Fruit fly (Drosophila melanogaster): ENCODE data around the gene CG8064.

Gene CG8064

DNA sequence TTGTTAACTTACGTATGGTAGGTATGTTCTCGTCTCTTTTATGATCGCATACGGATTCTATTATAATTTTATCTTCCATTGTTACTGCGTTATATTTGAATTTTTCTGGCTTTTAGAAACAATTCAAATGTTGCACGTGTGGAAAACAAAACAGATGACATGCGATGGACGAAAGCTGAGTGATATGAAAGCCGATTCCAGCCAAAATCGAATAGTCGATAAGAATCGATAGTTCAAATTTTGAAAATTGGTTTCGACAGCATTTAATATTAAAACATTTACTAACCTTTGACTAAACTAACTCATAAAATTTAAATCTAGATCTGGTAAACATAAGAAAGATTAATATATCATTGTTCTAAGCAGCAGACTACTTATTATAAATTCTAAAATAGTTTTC lies 18.1 kb downstream of the CG8064 start, which contains the start of gene Polr1E (continued):
- peak; percentile 39 for TF ChIP-seq nmo (GFP tag; optimal IDR thresholded peaks at IDR 0.05)
- no peak for TF ChIP-seq CG3995 (GFP tag; optimal IDR thresholded peaks at IDR 0.05)
- TF ChIP-seq wek (GFP tag; optimal IDR thresholded peaks at IDR 0.05): no peak
- TF ChIP-seq CG11723 (GFP tag; optimal IDR thresholded peaks at IDR 0.05): no peak
- TF ChIP-seq CG10979 (tag; optimal IDR thresholded peaks at IDR 0.05): no peak
- no peak for TF ChIP-seq ERR (GFP tag; optimal IDR thresholded peaks at IDR 0.05)
- no peak for TF ChIP-seq CG4282 (GFP tag; optimal IDR thresholded peaks at IDR 0.05)
- peak; percentile 50; the same call in 1 of the 3 replicates for TF ChIP-seq zen2 (GFP tag; IDR thresholded peaks at IDR 0.05; ENCODE audit: partially characterized antibody)
- TF ChIP-seq Abd-B (GFP tag; optimal IDR thresholded peaks at IDR 0.05): no peak
- peak; percentile 38 for TF ChIP-seq gfzf (GFP tag; optimal IDR thresholded peaks at IDR 0.05)
- TF ChIP-seq Neu2 (GFP tag; optimal IDR thresholded peaks at IDR 0.05; ENCODE audit: borderline replicate concordance): no peak
- TF ChIP-seq caup (GFP tag; optimal IDR thresholded peaks at IDR 0.05; ENCODE audit: severe bottlenecking): no peak
- no peak for TF ChIP-seq ase (GFP tag; IDR thresholded peaks at IDR 0.05)
- no peak for TF ChIP-seq GATAe (GFP tag; conservative IDR thresholded peaks at IDR 0.05)
- TF ChIP-seq Bteb2 (GFP tag; optimal IDR thresholded peaks at IDR 0.05): no peak
- no peak for TF ChIP-seq Dfd (GFP tag; optimal IDR thresholded peaks at IDR 0.05)
- TF ChIP-seq Meics (GFP tag; optimal IDR thresholded peaks at IDR 0.05): no peak
- no peak for TF ChIP-seq CG12299 (tag; optimal IDR thresholded peaks at IDR 0.05)
- TF ChIP-seq Dip3 (GFP tag; optimal IDR thresholded peaks at IDR 0.05): no peak
- TF ChIP-seq Mad (GFP tag; optimal IDR thresholded peaks at IDR 0.05): peak; percentile 30
- TF ChIP-seq CG4328 (GFP tag; optimal IDR thresholded peaks at IDR 0.05): no peak
- TF ChIP-seq CG8944 (GFP tag; optimal IDR thresholded peaks at IDR 0.05): no peak
- no peak for TF ChIP-seq CG18262 (tag; optimal IDR thresholded peaks at IDR 0.05)
- TF ChIP-seq chm (GFP tag; IDR thresholded peaks at IDR 0.05): peak; percentile 26; the same call in 1 of the 2 replicates
- no peak for TF ChIP-seq CG10565 (GFP tag; optimal IDR thresholded peaks at IDR 0.05)
- no peak for TF ChIP-seq kni (GFP tag; optimal IDR thresholded peaks at IDR 0.05)
- no peak for TF ChIP-seq CG4707 (GFP tag; optimal IDR thresholded peaks at IDR 0.05)
- no peak for TF ChIP-seq sima (GFP tag; optimal IDR thresholded peaks at IDR 0.05)
- no peak for TF ChIP-seq CG13894 (tag; optimal IDR thresholded peaks at IDR 0.05)
- no peak for TF ChIP-seq Atf-2 (GFP tag; optimal IDR thresholded peaks at IDR 0.05)
- TF ChIP-seq cad (GFP tag; optimal IDR thresholded peaks at IDR 0.05): no peak
- TF ChIP-seq ro (GFP tag; IDR thresholded peaks at IDR 0.05): no peak
- TF ChIP-seq CG7271 (tag; optimal IDR thresholded peaks at IDR 0.05): no peak
- TF ChIP-seq CG7987 (GFP tag; optimal IDR thresholded peaks at IDR 0.05): no peak
- no peak for TF ChIP-seq CG12219 (GFP tag; optimal IDR thresholded peaks at IDR 0.05)
- TF ChIP-seq CoRest (tag; optimal IDR thresholded peaks at IDR 0.05): peak; percentile 60
- no peak for TF ChIP-seq insv (GFP tag; optimal IDR thresholded peaks at IDR 0.05)
- TF ChIP-seq B-H2 (GFP tag; optimal IDR thresholded peaks at IDR 0.05): peak; percentile 45
- no peak for TF ChIP-seq CG18619 (GFP tag; optimal IDR thresholded peaks at IDR 0.05)
- no peak for TF ChIP-seq CG4360 (GFP tag; IDR thresholded peaks at IDR 0.05)
- no peak for TF ChIP-seq CG12744 (GFP tag; optimal IDR thresholded peaks at IDR 0.05)
- peak; percentile 62; the same call in 2 of the 3 replicates for TF ChIP-seq CG14860 (GFP tag; IDR thresholded peaks at IDR 0.05; ENCODE audit: partially characterized antibody)
- no peak for TF ChIP-seq Gsc (GFP tag; IDR thresholded peaks at IDR 0.05)
- no peak for TF ChIP-seq CG13296 (GFP tag; optimal IDR thresholded peaks at IDR 0.05)
- TF ChIP-seq CG10654 (GFP tag; optimal IDR thresholded peaks at IDR 0.05): no peak
- no peak for TF ChIP-seq CG15479 (GFP tag; optimal IDR thresholded peaks at IDR 0.05)
- no peak for TF ChIP-seq CG9437 (GFP tag; optimal IDR thresholded peaks at IDR 0.05)
- TF ChIP-seq tll (GFP tag; optimal IDR thresholded peaks at IDR 0.05): no peak
- no peak for TF ChIP-seq Elba2 (GFP tag; optimal IDR thresholded peaks at IDR 0.05)
- TF ChIP-seq crc (GFP tag; optimal IDR thresholded peaks at IDR 0.05): no peak
- TF ChIP-seq da (GFP tag; optimal IDR thresholded peaks at IDR 0.05): no peak

Measured in whole organism, embryonic.